Fruit fly (Drosophila melanogaster): Measurements from ENCODE around the gene CG17186.
A peak's percentile ranks its signal among the peaks of the same experiment; 100 is the strongest.

The CG17186 gene

dm6 chr3R:19891363-19891762, 14.0 kb upstream of the CG17186 start:
- TF ChIP-seq vri (GFP tag; optimal IDR thresholded peaks at IDR 0.05) (no peak), Eip78C (GFP tag) (peak; percentile 59), CG3919 (GFP tag; optimal IDR thresholded peaks at IDR 0.05) (no peak), Smox (GFP tag; optimal IDR thresholded peaks at IDR 0.05) (no peak), dsx (GFP tag; optimal IDR thresholded peaks at IDR 0.05; ENCODE audit: poor library complexity, severe bottlenecking) (no peak), CG6163 (GFP tag; IDR thresholded peaks at IDR 0.05) (no peak), CG6854 (GFP tag; optimal IDR thresholded peaks at IDR 0.05) (no peak), eg (GFP tag; IDR thresholded peaks at IDR 0.05) (0 out of 3 replicates have a peak, but pooled peaks have one; percentile 26)

- TF ChIP-seq salr (GFP tag; optimal IDR thresholded peaks at IDR 0.05) (no peak), CG32006 (GFP tag; optimal IDR thresholded peaks at IDR 0.05) (peak; percentile 16), svp (GFP tag) (peak; percentile 71), Smox (GFP tag; optimal IDR thresholded peaks at IDR 0.05) (no peak), Hr38 (GFP tag; optimal IDR thresholded peaks at IDR 0.05) (no peak), acj6 (GFP tag; optimal IDR thresholded peaks at IDR 0.05) (peak; percentile 5), Sox14 (GFP tag; optimal IDR thresholded peaks at IDR 0.05) (peak; percentile 4), net (GFP tag; optimal IDR thresholded peaks at IDR 0.05) (peak; percentile 20), OdsH (GFP tag; optimal IDR thresholded peaks at IDR 0.05) (no peak), CG6163 (GFP tag; IDR thresholded peaks at IDR 0.05) (0 out of 3 replicates have a peak, but pooled peaks have one; percentile 20), Ets96B (tag; optimal IDR thresholded peaks at IDR 0.05) (no peak), spab (GFP tag; optimal IDR thresholded peaks at IDR 0.05) (no peak), CG3919 (GFP tag; optimal IDR thresholded peaks at IDR 0.05) (no peak), eg (GFP tag; IDR thresholded peaks at IDR 0.05) (peak; percentile 34; the same call in 1 of the 3 replicates), Lpt (GFP tag; optimal IDR thresholded peaks at IDR 0.05) (no peak), cyc (GFP tag; optimal IDR thresholded peaks at IDR 0.05) (no peak), pdm3 (GFP tag; optimal IDR thresholded peaks at IDR 0.05) (peak; percentile 8), CG8632 (GFP tag; optimal IDR thresholded peaks at IDR 0.05) (no peak), Hr4 (GFP tag; optimal IDR thresholded peaks at IDR 0.05) (peak; percentile 12)
Observed at dm6 chr3R:19890340-19890998, 13.2 kb upstream of the CG17186 start, which contains the start of gene CG4733. CG4733 (plus strand) TSS chr3R:19890689.

dm6 chr3R:19889603-19890187, 12.4 kb upstream of the CG17186 start:
- peak; percentile 60 for TF ChIP-seq CG6276 (GFP tag; optimal IDR thresholded peaks at IDR 0.05)
- peak; percentile 68 for TF ChIP-seq fkh (GFP tag; optimal IDR thresholded peaks at IDR 0.05)
- TF ChIP-seq Eip78C (GFP tag) = peak; percentile 46
- TF ChIP-seq CG6163 (GFP tag; IDR thresholded peaks at IDR 0.05) = 0 out of 3 replicates have a peak, but pooled peaks have one; percentile 6
- TF ChIP-seq CG32006 (GFP tag; optimal IDR thresholded peaks at IDR 0.05) = peak; percentile 31
- TF ChIP-seq topi (GFP tag; optimal IDR thresholded peaks at IDR 0.05) = no peak
- TF ChIP-seq CG4318 (GFP tag; optimal IDR thresholded peaks at IDR 0.05) = no peak

dm6 chr3R:19888156-19888784, 11.0 kb upstream of the CG17186 start, which contains the start of gene ninaE:
ninaE (minus strand) TSS chr3R:19888206.
- TF ChIP-seq Eip93F (GFP tag; optimal IDR thresholded peaks at IDR 0.05) = no peak
- no peak for TF ChIP-seq OdsH (GFP tag; optimal IDR thresholded peaks at IDR 0.05)
- no peak for TF ChIP-seq CG3919 (GFP tag; optimal IDR thresholded peaks at IDR 0.05)
- no peak for TF ChIP-seq dac (GFP tag; optimal IDR thresholded peaks at IDR 0.05)

- peak; percentile 38 for TF ChIP-seq CG31627 (GFP tag; optimal IDR thresholded peaks at IDR 0.05)
- TF ChIP-seq Ets96B (tag; optimal IDR thresholded peaks at IDR 0.05) = peak; percentile 18
- TF ChIP-seq topi (GFP tag; optimal IDR thresholded peaks at IDR 0.05) = peak; percentile 25
- peak; percentile 85 for TF ChIP-seq Eip78C (GFP tag)
- peak; percentile 48 for TF ChIP-seq vri (GFP tag; optimal IDR thresholded peaks at IDR 0.05)
- TF ChIP-seq CG6854 (GFP tag; optimal IDR thresholded peaks at IDR 0.05) = peak; percentile 38
- TF ChIP-seq CG8119 (GFP tag; IDR thresholded peaks at IDR 0.05) = peak; percentile 33; the same call in 1 of the 3 replicates
- TF ChIP-seq pdm3 (GFP tag; optimal IDR thresholded peaks at IDR 0.05) = no peak
- TF ChIP-seq CG9139 (GFP tag; optimal IDR thresholded peaks at IDR 0.05) = no peak
- peak; percentile 7 for TF ChIP-seq Hr4 (GFP tag; optimal IDR thresholded peaks at IDR 0.05)
- no peak for TF ChIP-seq CG3032 (tag; optimal IDR thresholded peaks at IDR 0.05)
- peak; percentile 39 for TF ChIP-seq Sox14 (GFP tag; optimal IDR thresholded peaks at IDR 0.05)
- TF ChIP-seq CG15336 (GFP tag; IDR thresholded peaks at IDR 0.05) = peak; percentile 50
- no peak for TF ChIP-seq Sox15 (GFP tag; optimal IDR thresholded peaks at IDR 0.05)
- peak; percentile 45 for TF ChIP-seq esn (GFP tag; optimal IDR thresholded peaks at IDR 0.05)
- TF ChIP-seq OdsH (GFP tag; optimal IDR thresholded peaks at IDR 0.05) = peak; percentile 11
- TF ChIP-seq ss (GFP tag; optimal IDR thresholded peaks at IDR 0.05) = peak in 1 of 2 experiments; percentile 52
- peak; percentile 10 for TF ChIP-seq fkh (GFP tag; optimal IDR thresholded peaks at IDR 0.05)
- peak; percentile 27 for TF ChIP-seq lz (GFP tag; optimal IDR thresholded peaks at IDR 0.05)
- TF ChIP-seq CG6163 (GFP tag; IDR thresholded peaks at IDR 0.05) = peak; percentile 31; the same call in 1 of the 3 replicates
- TF ChIP-seq net (GFP tag; optimal IDR thresholded peaks at IDR 0.05) = peak; percentile 51
Observed at dm6 chr3R:19880431-19880939, 3.2 kb upstream of the CG17186 start.
